Fruit fly (Drosophila melanogaster): ENCODE measurements around the gene Grl40a.

Grl40a gene

dm6 chr2L:22024362-22024761 lies 13.3 kb upstream of the Grl40a start (continued):
- peak; percentile 74 for TF ChIP-seq HLH4C (GFP tag; IDR thresholded peaks at IDR 0.05; ENCODE audit: partially characterized antibody)
- no peak for TF ChIP-seq CG2678 (tag; optimal IDR thresholded peaks at IDR 0.05)
- TF ChIP-seq sqz (GFP tag; optimal IDR thresholded peaks at IDR 0.05): no peak
- no peak for TF ChIP-seq Rx (GFP tag; IDR thresholded peaks at IDR 0.05)
- peak; percentile 77 for TF ChIP-seq Jarid2 (GFP tag; optimal IDR thresholded peaks at IDR 0.05)
- TF ChIP-seq Nf-YC (tag; optimal IDR thresholded peaks at IDR 0.05): peak; percentile 99
- no peak for TF ChIP-seq en (GFP tag; optimal IDR thresholded peaks at IDR 0.05)
- TF ChIP-seq CG11695 (GFP tag; IDR thresholded peaks at IDR 0.05): 0 out of 3 replicates have a peak, but pooled peaks have one; percentile 33
- no peak for TF ChIP-seq CG15601 (tag; optimal IDR thresholded peaks at IDR 0.05)
- no peak for TF ChIP-seq slou (GFP tag; optimal IDR thresholded peaks at IDR 0.05)
- TF ChIP-seq CG8089 (GFP tag; optimal IDR thresholded peaks at IDR 0.05): no peak
- TF ChIP-seq Xbp1 (GFP tag; optimal IDR thresholded peaks at IDR 0.05): peak; percentile 1
- TF ChIP-seq CG12071 (GFP tag; optimal IDR thresholded peaks at IDR 0.05): peak; percentile 14
- TF ChIP-seq CG17912 (GFP tag; optimal IDR thresholded peaks at IDR 0.05): peak; percentile 32
- no peak for TF ChIP-seq sens-2 (GFP tag; IDR thresholded peaks at IDR 0.05)
- no peak for TF ChIP-seq ken (GFP tag; IDR thresholded peaks at IDR 0.05)
- TF ChIP-seq Side (GFP tag; optimal IDR thresholded peaks at IDR 0.05): peak; percentile 43
- peak; percentile 2 for TF ChIP-seq psq (GFP tag; optimal IDR thresholded peaks at IDR 0.05)
- peak; percentile 83 for TF ChIP-seq CG2199 (GFP tag; IDR thresholded peaks at IDR 0.05)
- TF ChIP-seq Tbp (GFP tag; optimal IDR thresholded peaks at IDR 0.05): no peak
- no peak for TF ChIP-seq Lpt (GFP tag; optimal IDR thresholded peaks at IDR 0.05)
- no peak for TF ChIP-seq dan (GFP tag; IDR thresholded peaks at IDR 0.05)
- TF ChIP-seq so (GFP tag; IDR thresholded peaks at IDR 0.05): no peak
- TF ChIP-seq disco-r (GFP tag; optimal IDR thresholded peaks at IDR 0.05): peak; percentile 16
- peak; percentile 80 for TF ChIP-seq CoRest (tag; optimal IDR thresholded peaks at IDR 0.05)
- TF ChIP-seq al (GFP tag; IDR thresholded peaks at IDR 0.05): 0 out of 2 replicates have a peak, but pooled peaks have one; percentile 13
- TF ChIP-seq CG11247 (GFP tag; IDR thresholded peaks at IDR 0.05): no peak
- no peak for TF ChIP-seq Bdp1 (GFP tag; optimal IDR thresholded peaks at IDR 0.05)
- TF ChIP-seq Hand (GFP tag; optimal IDR thresholded peaks at IDR 0.05): no peak
- no peak for TF ChIP-seq Hr51 (GFP tag; optimal IDR thresholded peaks at IDR 0.05)
- no peak for TF ChIP-seq dmrt11E (tag; optimal IDR thresholded peaks at IDR 0.05)
- no peak for TF ChIP-seq CG8765 (GFP tag; IDR thresholded peaks at IDR 0.05)
- TF ChIP-seq Scr (GFP tag; IDR thresholded peaks at IDR 0.05; ENCODE audit: partially characterized antibody): peak; percentile 61
- no peak for TF ChIP-seq onecut (GFP tag; IDR thresholded peaks at IDR 0.05)
- TF ChIP-seq dimm (GFP tag; IDR thresholded peaks at IDR 0.05): no peak
- no peak for TF ChIP-seq tio (GFP tag; optimal IDR thresholded peaks at IDR 0.05)
- TF ChIP-seq cwo (GFP tag; optimal IDR thresholded peaks at IDR 0.05): no peak
- no peak for TF ChIP-seq ERR (GFP tag; optimal IDR thresholded peaks at IDR 0.05)
- TF ChIP-seq D19B (GFP tag; optimal IDR thresholded peaks at IDR 0.05): no peak
- peak in 1 of 2 experiments; percentile 17 for TF ChIP-seq dpn (GFP tag; optimal IDR thresholded peaks at IDR 0.05)
- peak; percentile 32; the same call in 1 of the 3 replicates for TF ChIP-seq CG14860 (GFP tag; IDR thresholded peaks at IDR 0.05; ENCODE audit: partially characterized antibody)
- TF ChIP-seq CG7786 (GFP tag; optimal IDR thresholded peaks at IDR 0.05): no peak
- TF ChIP-seq Vsx1 (GFP tag; optimal IDR thresholded peaks at IDR 0.05): peak; percentile 28
- TF ChIP-seq CG13287 (GFP tag; IDR thresholded peaks at IDR 0.05; ENCODE audit: partially characterized antibody): peak; percentile 61
- TF ChIP-seq Hmx (GFP tag; optimal IDR thresholded peaks at IDR 0.05): no peak
- TF ChIP-seq CG15479 (GFP tag; optimal IDR thresholded peaks at IDR 0.05): no peak
- no peak for TF ChIP-seq CG11093 (GFP tag; IDR thresholded peaks at IDR 0.05)
- TF ChIP-seq tna (GFP tag; IDR thresholded peaks at IDR 0.05; ENCODE audit: partially characterized antibody): peak; percentile 81
- TF ChIP-seq CG10431 (GFP tag; optimal IDR thresholded peaks at IDR 0.05): no peak
- TF ChIP-seq CG15011 (GFP tag; optimal IDR thresholded peaks at IDR 0.05): no peak
- TF ChIP-seq Dfd (GFP tag; optimal IDR thresholded peaks at IDR 0.05): no peak
